Fruit fly (Drosophila melanogaster) whole organism, embryonic: ENCODE measurements around the gene Uro.

ENCODE experiments used
- ATbp ChIP-seq: fragments of 200-800 bp; sonication (Bioruptor generic); optimal IDR thresholded peaks from 2 replicates; lab custom pipeline; 2017; ENCODE audit warnings: missing biosample characterization, mild to moderate bottlenecking, missing genetic modification characterization, missing genetic modification reagents
- Antp ChIP-seq: fragments of 200-800 bp; sonication (Bioruptor generic); optimal IDR thresholded peaks from 3 replicates; lab custom pipeline; 2016; ENCODE audit warnings: missing biosample characterization, missing genetic modification characterization
- Bteb2 ChIP-seq: fragments of 200-800 bp; sonication (Bioruptor generic); optimal IDR thresholded peaks from 2 replicates; lab custom pipeline; 2016; ENCODE audit warnings: missing biosample characterization, missing genetic modification characterization
- CG10959 ChIP-seq: fragments of 200-800 bp; sonication (Bioruptor generic); IDR thresholded peaks from 2 replicates; pipeline ENCODE4 v1.3.6; 2022; ENCODE audit warnings: missing biosample characterization, missing genetic modification characterization
- CG11247 ChIP-seq: fragments of 200-800 bp; sonication (Bioruptor generic); IDR thresholded peaks from 2 replicates; pipeline ENCODE4 v1.3.6; 2022; ENCODE audit warnings: missing biosample characterization, missing genetic modification characterization
- CG1233 ChIP-seq: fragments of 200-800 bp; sonication (Bioruptor generic); optimal IDR thresholded peaks from 4 replicates; lab custom pipeline; 2018; ENCODE audit warnings: missing biosample characterization, mild to moderate bottlenecking, missing genetic modification characterization
- CG12744 ChIP-seq: fragments of 200-800 bp; sonication (Bioruptor generic); optimal IDR thresholded peaks from 2 replicates; lab custom pipeline; 2016; ENCODE audit warnings: missing biosample characterization, missing genetic modification characterization
- CG1603 ChIP-seq: fragments of 200-800 bp; sonication (Bioruptor generic); optimal IDR thresholded peaks from 2 replicates; lab custom pipeline; 2019; ENCODE audit warnings: missing biosample characterization, mild to moderate bottlenecking, missing genetic modification characterization, moderate library complexity
- CG16813 ChIP-seq: fragments of 200-800 bp; sonication (Bioruptor generic); IDR thresholded peaks from 3 replicates; pipeline ENCODE4 v1.3.6; 2022; ENCODE audit warnings: missing biosample characterization, missing genetic modification characterization; ENCODE audit not compliant: partially characterized antibody
- CG17186 ChIP-seq: fragments of 200-800 bp; sonication (Bioruptor generic); optimal IDR thresholded peaks from 3 replicates; lab custom pipeline; 2017; ENCODE audit warnings: missing biosample characterization, missing genetic modification reagents, missing genetic modification characterization
- CG17361 ChIP-seq: fragments of 200-800 bp; sonication (Bioruptor generic); IDR thresholded peaks from 3 replicates; pipeline ENCODE4 v1.3.6; 2022; ENCODE audit warnings: missing biosample characterization, missing genetic modification characterization
- CG17802 ChIP-seq: fragments of 200-800 bp; sonication (Bioruptor generic); optimal IDR thresholded peaks from 2 replicates; lab custom pipeline; 2018; ENCODE audit warnings: missing biosample characterization, mild to moderate bottlenecking, missing genetic modification characterization, moderate library complexity
- CG17829 ChIP-seq: fragments of 200-800 bp; optimal IDR thresholded peaks from 2 replicates; lab custom pipeline; 2019; ENCODE audit warnings: missing biosample characterization, mild to moderate bottlenecking, missing genetic modification characterization, moderate library complexity
- CG32767 ChIP-seq: fragments of 200-800 bp; sonication (Bioruptor generic); IDR thresholded peaks from 2 replicates; pipeline ENCODE4 v1.3.6; 2022; ENCODE audit warnings: missing biosample characterization, missing genetic modification characterization
- CG3995 ChIP-seq: fragments of 200-800 bp; sonication (Bioruptor generic); optimal IDR thresholded peaks from 3 replicates; lab custom pipeline; 2016; ENCODE audit warnings: missing biosample characterization, missing genetic modification characterization
- CG43689 ChIP-seq: fragments of 200-800 bp; sonication (Bioruptor generic); IDR thresholded peaks from 2 replicates; pipeline ENCODE4 v1.3.6; 2022; ENCODE audit warnings: missing biosample characterization, missing genetic modification characterization
- CG4730 ChIP-seq: fragments of 200-800 bp; sonication (Bioruptor generic); IDR thresholded peaks from 2 replicates; pipeline ENCODE4 v1.3.6; 2022; ENCODE audit warnings: missing biosample characterization, missing genetic modification characterization
- CG7372 ChIP-seq: fragments of 200-800 bp; sonication (Bioruptor generic); IDR thresholded peaks from 2 replicates; pipeline ENCODE4 v1.3.6; 2022; ENCODE audit warnings: missing biosample characterization, missing genetic modification characterization
- Camta ChIP-seq: fragments of 200-800 bp; sonication (Bioruptor generic); optimal IDR thresholded peaks from 2 replicates; lab custom pipeline; 2016; ENCODE audit warnings: missing biosample characterization, missing genetic modification characterization
- Chrac-16 ChIP-seq: fragments of 200-800 bp; sonication (Bioruptor generic); optimal IDR thresholded peaks from 3 replicates; lab custom pipeline; 2016; ENCODE audit warnings: missing biosample characterization, missing genetic modification characterization
- ERR ChIP-seq: fragments of 200-800 bp; sonication (Bioruptor generic); optimal IDR thresholded peaks from 2 replicates; lab custom pipeline; 2016; ENCODE audit warnings: missing biosample characterization, missing genetic modification characterization
- HHEX ChIP-seq: fragments of 200-800 bp; sonication (Bioruptor generic); optimal IDR thresholded peaks from 3 replicates; lab custom pipeline; 2017; ENCODE audit warnings: missing biosample characterization, mild to moderate bottlenecking, missing genetic modification characterization, missing genetic modification reagents
- Hsf ChIP-seq: fragments of 200-800 bp; sonication (Bioruptor generic); optimal IDR thresholded peaks from 3 replicates; lab custom pipeline; 2016; ENCODE audit warnings: missing biosample characterization, missing genetic modification characterization
- NC2α ChIP-seq: fragments of 200-800 bp; sonication (Bioruptor generic); optimal IDR thresholded peaks from 2 replicates; lab custom pipeline; 2016; ENCODE audit warnings: missing biosample characterization, missing genetic modification characterization
- NFAT ChIP-seq: fragments of 200-800 bp; sonication (Bioruptor generic); IDR thresholded peaks from 2 replicates; pipeline ENCODE4 v1.3.6; 2022; ENCODE audit warnings: missing biosample characterization, missing genetic modification characterization
- Ptx1 ChIP-seq: fragments of 200-800 bp; sonication (Bioruptor generic); IDR thresholded peaks from 2 replicates; pipeline ENCODE4 v1.3.6; 2022; ENCODE audit warnings: missing biosample characterization, missing genetic modification characterization
- Sin3A ChIP-seq: fragments of >200 bp; optimal IDR thresholded peaks from 2 replicates; lab custom pipeline; 2018
- Tbp ChIP-seq: fragments of >200 bp; optimal IDR thresholded peaks from 2 replicates; lab custom pipeline; 2018; ENCODE audit warnings: missing biosample characterization, missing genetic modification characterization
- amos ChIP-seq: fragments of 200-800 bp; sonication (Bioruptor generic); IDR thresholded peaks from 2 replicates; pipeline ENCODE4 v1.3.6; 2022; ENCODE audit warnings: missing biosample characterization, missing genetic modification characterization; ENCODE audit not compliant: partially characterized antibody
- bbx ChIP-seq: fragments of 200-800 bp; sonication (Bioruptor generic); IDR thresholded peaks from 2 replicates; pipeline ENCODE4 v1.3.6; 2022; ENCODE audit warnings: missing biosample characterization, missing genetic modification characterization; ENCODE audit not compliant: partially characterized antibody
- btn ChIP-seq: fragments of 200-800 bp; sonication (Bioruptor generic); optimal IDR thresholded peaks from 2 replicates; lab custom pipeline; 2016; ENCODE audit warnings: missing biosample characterization, missing genetic modification characterization
- crol ChIP-seq: fragments of 200-800 bp; sonication (Bioruptor generic); IDR thresholded peaks from 2 replicates; pipeline ENCODE4 v1.3.6; 2022; ENCODE audit warnings: missing biosample characterization, missing genetic modification characterization
- danr ChIP-seq: fragments of 200-800 bp; sonication (Bioruptor generic); IDR thresholded peaks from 2 replicates; pipeline ENCODE4 v1.3.6; 2022; ENCODE audit warnings: missing biosample characterization, missing genetic modification characterization
- dm ChIP-seq: fragments of 200-800 bp; sonication (Bioruptor generic); optimal IDR thresholded peaks from 3 replicates; lab custom pipeline; 2016; ENCODE audit warnings: missing biosample characterization, missing genetic modification characterization
- dmrt11E ChIP-seq: fragments of 200-800 bp; sonication (Bioruptor generic); optimal IDR thresholded peaks from 3 replicates; lab custom pipeline; 2018; ENCODE audit warnings: missing biosample characterization, mild to moderate bottlenecking, missing genetic modification characterization, moderate library complexity
- ftz-f1 ChIP-seq: fragments of 200-800 bp; sonication (Bioruptor generic); optimal IDR thresholded peaks from 2 replicates; lab custom pipeline; 2016; ENCODE audit warnings: missing biosample characterization, missing genetic modification characterization
- hkb ChIP-seq, 2 experiments: fragments of 200-800 bp in 1 of 2; fragments of >200 bp in 1 of 2; sonication (Bioruptor generic) in 1 of 2; IDR thresholded peaks in 1 of 2; optimal IDR thresholded peaks in 1 of 2; 2 replicates each; pipeline versions ENCODE4 v1.3.6 to Lab custom; 2017 to 2022; ENCODE audit warnings: missing biosample characterization in 1 of 2, missing genetic modification characterization in 1 of 2
- lmd ChIP-seq: fragments of 200-800 bp; sonication (Bioruptor generic); IDR thresholded peaks from 2 replicates; pipeline ENCODE4 v1.3.6; 2022; ENCODE audit warnings: missing biosample characterization, missing genetic modification characterization
- nmo ChIP-seq: fragments of 200-800 bp; sonication (Bioruptor generic); optimal IDR thresholded peaks from 2 replicates; lab custom pipeline; 2018; ENCODE audit warnings: missing biosample characterization, mild to moderate bottlenecking, missing genetic modification characterization, moderate library complexity
- pb ChIP-seq: fragments of 200-800 bp; sonication (Bioruptor generic); optimal IDR thresholded peaks from 3 replicates; lab custom pipeline; 2016; ENCODE audit warnings: missing biosample characterization, missing genetic modification characterization
- pfk ChIP-seq: fragments of 200-800 bp; sonication (Bioruptor generic); optimal IDR thresholded peaks from 2 replicates; lab custom pipeline; 2018; ENCODE audit warnings: missing biosample characterization, mild to moderate bottlenecking, missing genetic modification characterization, moderate library complexity
- slou ChIP-seq: fragments of 200-800 bp; sonication (Bioruptor generic); optimal IDR thresholded peaks from 3 replicates; lab custom pipeline; 2016; ENCODE audit warnings: missing biosample characterization, missing genetic modification characterization
- slp2 ChIP-seq: fragments of 200-800 bp; sonication (Bioruptor generic); optimal IDR thresholded peaks from 2 replicates; lab custom pipeline; 2016; ENCODE audit warnings: missing biosample characterization, missing genetic modification characterization
- sob ChIP-seq: fragments of 200-800 bp; sonication (Bioruptor generic); IDR thresholded peaks from 2 replicates; pipeline ENCODE4 v1.3.6; 2022; ENCODE audit warnings: missing biosample characterization, missing genetic modification characterization
- trh ChIP-seq: fragments of 200-800 bp; sonication (Bioruptor generic); optimal IDR thresholded peaks from 2 replicates; lab custom pipeline; 2016; ENCODE audit warnings: missing biosample characterization, missing genetic modification characterization
- tup ChIP-seq: fragments of 200-800 bp; sonication (Bioruptor generic); optimal IDR thresholded peaks from 2 replicates; lab custom pipeline; 2016; ENCODE audit warnings: missing biosample characterization, mild to moderate bottlenecking, missing genetic modification characterization, moderate library complexity
- wor ChIP-seq: fragments of 200-800 bp; sonication (Bioruptor generic); IDR thresholded peaks from 2 replicates; pipeline ENCODE4 v1.3.6; 2022; ENCODE audit warnings: missing biosample characterization, missing genetic modification characterization
- zen ChIP-seq: fragments of 200-800 bp; sonication (Bioruptor generic); optimal IDR thresholded peaks from 3 replicates; lab custom pipeline; 2018; ENCODE audit warnings: missing biosample characterization, mild to moderate bottlenecking, missing genetic modification characterization, moderate library complexity
- zf30C ChIP-seq: fragments of 200-800 bp; sonication (Bioruptor generic); optimal IDR thresholded peaks from 3 replicates; lab custom pipeline; 2018; ENCODE audit warnings: missing biosample characterization, mild to moderate bottlenecking, missing genetic modification characterization
- zfh1 ChIP-seq: fragments of 200-800 bp; sonication (Bioruptor generic); IDR thresholded peaks from 3 replicates; pipeline ENCODE4 v1.3.6; 2022; ENCODE audit warnings: missing biosample characterization, missing genetic modification characterization

Uro gene

dm6 chr2L:7782788-7783401, 3.0 kb downstream of the Uro start, which contains the start of gene Brd7-9 (continued):
- TF ChIP-seq CG1603 = peak; percentile 79
- TF ChIP-seq zen (tag; lab: Kevin White, UChicago) = peak; percentile 38
- TF ChIP-seq CG10959 (GFP tag; lab: Robert Waterston, UW) = peak; percentile 63
- TF ChIP-seq pb (GFP tag; lab: Kevin White, UChicago) = peak; percentile 39
- peak; percentile 1 for TF ChIP-seq btn
- peak; percentile 56 for TF ChIP-seq nmo (GFP tag; lab: Kevin White, UChicago)
- peak; percentile 57 for TF ChIP-seq slp2 (GFP tag; lab: Kevin White, UChicago)
- peak; percentile 48; the same call in 1 of the 2 replicates for TF ChIP-seq wor (GFP tag; lab: Robert Waterston, UW)
- peak; percentile 72 for TF ChIP-seq Ptx1
- peak; percentile 87 for TF ChIP-seq zf30C (GFP tag; lab: Kevin White, UChicago)
- TF ChIP-seq CG4730 (GFP tag; lab: Robert Waterston, UW) = peak; percentile 60
- peak; percentile 43 for TF ChIP-seq CG12744
- peak; percentile 80 for TF ChIP-seq CG11247 (GFP tag; lab: Robert Waterston, UW)
- no peak for TF ChIP-seq pfk (GFP tag; lab: Kevin White, UChicago)
- peak; percentile 24; the same call in 1 of the 2 replicates for TF ChIP-seq CG7372 (GFP tag; lab: Robert Waterston, UW)
- TF ChIP-seq HHEX (GFP tag; lab: Kevin White, UChicago) = peak; percentile 67
- TF ChIP-seq NFAT (GFP tag; lab: Robert Waterston, UW) = peak; percentile 84
- peak; percentile 56; the same call in 1 of the 2 replicates for TF ChIP-seq bbx (GFP tag; lab: Robert Waterston, UW)
- TF ChIP-seq CG17186 (GFP tag; lab: Kevin White, UChicago) = no peak
- peak; percentile 70 for TF ChIP-seq CG17829 (tag; lab: Kevin White, UChicago)
- TF ChIP-seq ERR (GFP tag; lab: Kevin White, UChicago) = no peak
- TF ChIP-seq tup (GFP tag; lab: Kevin White, UChicago) = peak; percentile 28
- peak; percentile 76 for TF ChIP-seq CG32767
- TF ChIP-seq CG17802 (tag; lab: Kevin White, UChicago) = no peak
- TF ChIP-seq CG1233 (GFP tag; lab: Kevin White, UChicago) = peak; percentile 69
- no peak for TF ChIP-seq trh (GFP tag; lab: Kevin White, UChicago)
- TF ChIP-seq dmrt11E (tag; lab: Kevin White, UChicago) = peak; percentile 52
- TF ChIP-seq zfh1 (GFP tag; lab: Robert Waterston, UW) = peak; percentile 80
- TF ChIP-seq Sin3A (lab: Kevin White, UChicago) = peak; percentile 75
- TF ChIP-seq ATbp (GFP tag; lab: Kevin White, UChicago) = peak; percentile 79
- no peak for TF ChIP-seq NC2α (GFP tag; lab: Kevin White, UChicago)
- TF ChIP-seq Antp (GFP tag; lab: Kevin White, UChicago) = peak; percentile 52
- TF ChIP-seq lmd (GFP tag; lab: Robert Waterston, UW) = peak; percentile 81
- peak; percentile 43; the same call in 1 of the 2 replicates for TF ChIP-seq CG43689
- TF ChIP-seq Chrac-16 (GFP tag; lab: Kevin White, UChicago) = peak; percentile 52
- peak; percentile 69; the same call in 2 of the 3 replicates for TF ChIP-seq CG17361 (GFP tag; lab: Robert Waterston, UW)
- TF ChIP-seq dm (GFP tag; lab: Kevin White, UChicago) = peak; percentile 56
- no peak for TF ChIP-seq hkb (optimal IDR thresholded peaks at IDR 0.05; lab: Kevin White, UChicago)
- TF ChIP-seq hkb (GFP tag; IDR thresholded peaks at IDR 0.05; lab: Robert Waterston, UW) = peak; percentile 91
- peak; percentile 22; the same call in 1 of the 3 replicates for TF ChIP-seq CG16813 (GFP tag; lab: Robert Waterston, UW)
- peak; percentile 63 for TF ChIP-seq Bteb2 (GFP tag; lab: Kevin White, UChicago)
- TF ChIP-seq Camta (GFP tag; lab: Kevin White, UChicago) = peak; percentile 41
- TF ChIP-seq Hsf (GFP tag; lab: Kevin White, UChicago) = peak; percentile 55
- peak; percentile 79 for TF ChIP-seq sob (GFP tag; lab: Robert Waterston, UW)
- peak; percentile 47 for TF ChIP-seq amos (GFP tag; lab: Robert Waterston, UW)
- TF ChIP-seq CG3995 (GFP tag; lab: Kevin White, UChicago) = peak; percentile 25
- 0 out of 2 replicates have a peak, but pooled peaks have one; percentile 8 for TF ChIP-seq crol (GFP tag; lab: Robert Waterston, UW)
- no peak for TF ChIP-seq ftz-f1 (GFP tag; lab: Kevin White, UChicago)
- TF ChIP-seq danr = peak; percentile 50
- TF ChIP-seq Tbp (GFP tag; lab: Kevin White, UChicago) = no peak
- TF ChIP-seq slou (GFP tag; lab: Kevin White, UChicago) = peak; percentile 63
